Fruit fly (Drosophila melanogaster): ENCODE data around the gene CG34308.

The CG34308 gene

DNA sequence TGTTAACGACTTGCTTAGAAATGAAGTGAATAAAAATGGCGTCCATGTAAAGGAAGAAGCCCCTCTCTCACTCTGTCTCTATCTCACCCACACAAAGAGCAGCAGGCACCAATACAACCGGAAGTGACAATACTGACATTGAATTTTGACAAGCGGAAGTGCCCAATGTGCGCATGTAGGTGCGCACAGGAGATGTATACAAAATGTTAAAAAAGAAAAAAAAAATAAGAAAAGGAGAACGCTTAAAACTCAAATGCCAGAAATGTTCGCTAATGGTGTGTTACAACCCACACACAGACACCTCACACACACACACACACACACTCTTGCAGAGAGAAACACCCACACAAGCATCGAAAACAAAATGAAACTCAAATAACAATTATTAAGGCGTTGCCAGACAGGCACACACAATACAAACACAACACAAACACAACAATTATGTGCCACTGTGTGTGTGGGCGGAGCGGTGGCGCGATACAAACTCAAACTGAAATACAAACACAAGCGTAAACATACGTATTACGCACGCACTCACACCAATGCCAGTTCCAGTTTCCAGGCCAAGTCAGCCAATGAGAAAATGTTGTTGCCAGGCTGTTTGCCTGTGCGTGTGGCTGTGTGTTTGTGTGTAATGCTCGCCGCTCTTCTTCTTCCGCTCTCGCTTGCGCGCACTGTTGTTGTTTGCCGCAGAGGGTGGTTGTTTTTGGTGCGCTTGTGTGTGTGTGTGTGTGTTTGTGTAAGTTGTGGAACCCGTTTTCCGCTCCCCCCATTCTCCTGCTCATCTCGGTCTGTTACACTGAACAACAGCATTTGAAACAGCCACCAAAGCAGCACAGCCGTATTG, 25.1 kb upstream of the CG34308 start (continued):
- TF ChIP-seq Sin3A (optimal IDR thresholded peaks at IDR 0.05) (no peak), CG17186 (GFP tag; optimal IDR thresholded peaks at IDR 0.05) (no peak), bsh (GFP tag; optimal IDR thresholded peaks at IDR 0.05) (no peak), CG4328 (GFP tag; optimal IDR thresholded peaks at IDR 0.05) (peak; percentile 6), CG7372 (GFP tag; IDR thresholded peaks at IDR 0.05) (no peak), oc (tag; optimal IDR thresholded peaks at IDR 0.05) (peak; percentile 53), CG4404 (GFP tag; IDR thresholded peaks at IDR 0.05) (no peak), CG17568 (GFP tag; optimal IDR thresholded peaks at IDR 0.05) (no peak), Opbp (GFP tag; IDR thresholded peaks at IDR 0.05; ENCODE audit: partially characterized antibody) (peak; percentile 44; the same call in 1 of the 3 replicates), so (GFP tag; IDR thresholded peaks at IDR 0.05) (no peak)

- TF ChIP-seq z (GFP tag; IDR thresholded peaks at IDR 0.05) (peak; percentile 56; the same call in 1 of the 3 replicates), Ada2b (GFP tag; IDR thresholded peaks at IDR 0.05) (no peak), yki (optimal IDR thresholded peaks at IDR 0.05) (peak; percentile 6), seq (GFP tag; IDR thresholded peaks at IDR 0.05) (peak; percentile 30; the same call in 1 of the 2 replicates), exex (tag; optimal IDR thresholded peaks at IDR 0.05) (no peak), CG2199 (GFP tag; IDR thresholded peaks at IDR 0.05) (no peak), CG4282 (GFP tag; optimal IDR thresholded peaks at IDR 0.05) (peak; percentile 90), tna (GFP tag; IDR thresholded peaks at IDR 0.05; ENCODE audit: partially characterized antibody) (no peak), sima (GFP tag; optimal IDR thresholded peaks at IDR 0.05) (no peak), ssp (GFP tag; IDR thresholded peaks at IDR 0.05) (no peak), jumu (GFP tag; optimal IDR thresholded peaks at IDR 0.05) (no peak), bbx (GFP tag; IDR thresholded peaks at IDR 0.05; ENCODE audit: partially characterized antibody) (peak; percentile 40; the same call in 1 of the 2 replicates), cg (GFP tag; optimal IDR thresholded peaks at IDR 0.05) (peak; percentile 95), gsb-n (tag; optimal IDR thresholded peaks at IDR 0.05) (no peak), tap (tag; optimal IDR thresholded peaks at IDR 0.05) (no peak), Abd-B (GFP tag; optimal IDR thresholded peaks at IDR 0.05) (no peak), Nf-YC (tag; optimal IDR thresholded peaks at IDR 0.05) (peak; percentile 92), CG14860 (GFP tag; IDR thresholded peaks at IDR 0.05; ENCODE audit: partially characterized antibody) (peak; percentile 26; the same call in 1 of the 3 replicates), Mrtf (GFP tag; IDR thresholded peaks at IDR 0.05) (0 out of 3 replicates have a peak, but pooled peaks have one; percentile 27), trem (tag; optimal IDR thresholded peaks at IDR 0.05) (no peak), Jarid2 (GFP tag; optimal IDR thresholded peaks at IDR 0.05) (peak; percentile 15), CG17829 (tag; optimal IDR thresholded peaks at IDR 0.05) (no peak), CG7963 (GFP tag; IDR thresholded peaks at IDR 0.05; ENCODE audit: partially characterized antibody) (peak; percentile 44; the same call in 1 of the 3 replicates), ci (GFP tag; IDR thresholded peaks at IDR 0.05) (peak; percentile 24; the same call in 1 of the 3 replicates), Nf-YB (GFP tag; optimal IDR thresholded peaks at IDR 0.05) (peak; percentile 94), C15 (GFP tag; IDR thresholded peaks at IDR 0.05) (no peak), kni (GFP tag; optimal IDR thresholded peaks at IDR 0.05) (peak; percentile 77), CG10565 (GFP tag; optimal IDR thresholded peaks at IDR 0.05) (no peak), wor (GFP tag; IDR thresholded peaks at IDR 0.05) (no peak), crol (GFP tag; IDR thresholded peaks at IDR 0.05) (peak; percentile 37; the same call in 1 of the 2 replicates), zen (tag; optimal IDR thresholded peaks at IDR 0.05) (peak; percentile 69), Elba2 (GFP tag; optimal IDR thresholded peaks at IDR 0.05) (no peak), tgo (GFP tag; IDR thresholded peaks at IDR 0.05) (no peak), zf30C (GFP tag; optimal IDR thresholded peaks at IDR 0.05) (peak; percentile 14), CG10147 (GFP tag; optimal IDR thresholded peaks at IDR 0.05) (no peak), unpg (GFP tag; optimal IDR thresholded peaks at IDR 0.05) (no peak), phol (tag; optimal IDR thresholded peaks at IDR 0.05) (peak; percentile 27)
Observed at dm6 chr3R:13065180-13065757, 23.8 kb upstream of the CG34308 start.

All from whole organism, embryonic.